Worm (Caenorhabditis elegans) whole organism, mixed stage, embryonic: Measurements from ENCODE around the gene srd-45.
A peak's percentile ranks its signal among the peaks of the same experiment; 100 is the strongest.

Experiments used
- M03D4.4 ChIP-seq: sonication (generic microtip); optimal IDR thresholded peaks from 2 replicates; lab custom pipeline; 2017; ENCODE audit warnings: mild to moderate bottlenecking, missing genetic modification characterization, missing compliant biosample characterization
- bed-3 ChIP-seq: fragments of 200-800 bp; sonication (Bioruptor generic); optimal IDR thresholded peaks from 3 replicates; lab custom pipeline; 2018; ENCODE audit warnings: mild to moderate bottlenecking, missing genetic modification characterization, moderate library complexity, missing compliant biosample characterization
- blmp-1 ChIP-seq: fragments of 150-350 bp; optimal IDR thresholded peaks from 2 replicates; lab custom pipeline; 2014; ENCODE audit warnings: missing biosample characterization, missing genetic modification characterization
- ceh-39 ChIP-seq: fragments of 150-350 bp; optimal IDR thresholded peaks from 2 replicates; lab custom pipeline; 2014; ENCODE audit warnings: missing biosample characterization, missing genetic modification characterization
- ceh-43 ChIP-seq: fragments of 200-800 bp; sonication (Bioruptor generic); optimal IDR thresholded peaks from 2 replicates; lab custom pipeline; 2018; ENCODE audit warnings: mild to moderate bottlenecking, missing genetic modification characterization, moderate library complexity, missing compliant biosample characterization
- ceh-83 ChIP-seq: fragments of 200-800 bp; sonication (Bioruptor generic); optimal IDR thresholded peaks from 2 replicates; lab custom pipeline; 2018; ENCODE audit warnings: mild to moderate bottlenecking, missing genetic modification characterization, missing compliant biosample characterization
- ces-1 ChIP-seq: fragments of 150-350 bp; optimal IDR thresholded peaks from 2 replicates; lab custom pipeline; 2014; ENCODE audit warnings: missing biosample characterization, missing genetic modification reagents, missing genetic modification characterization
- cnd-1 ChIP-seq: fragments of 200-800 bp; sonication (Bioruptor generic); optimal IDR thresholded peaks from 2 replicates; lab custom pipeline; 2018; ENCODE audit warnings: mild to moderate bottlenecking, missing genetic modification characterization, missing compliant biosample characterization
- drap-1 ChIP-seq: fragments of 200-800 bp; sonication (Bioruptor generic); optimal IDR thresholded peaks from 3 replicates; lab custom pipeline; 2018; ENCODE audit warnings: mild to moderate bottlenecking, missing genetic modification characterization, missing compliant biosample characterization
- elt-1 ChIP-seq: sonication (generic microtip); optimal IDR thresholded peaks from 2 replicates; lab custom pipeline; 2017; ENCODE audit warnings: missing genetic modification characterization, mild to moderate bottlenecking, missing compliant biosample characterization, antibody characterized with exemption, moderate library complexity, borderline replicate concordance; ENCODE audit not compliant: insufficient read depth
- elt-3 ChIP-seq: fragments of 150-350 bp; optimal IDR thresholded peaks from 2 replicates; lab custom pipeline; 2014; ENCODE audit warnings: missing biosample characterization, missing genetic modification characterization
- ham-2 ChIP-seq: fragments of 200-800 bp; sonication (Bioruptor generic); optimal IDR thresholded peaks from 2 replicates; lab custom pipeline; 2018; ENCODE audit warnings: mild to moderate bottlenecking, missing genetic modification characterization, missing compliant biosample characterization
- hlh-1 ChIP-seq: fragments of 150-350 bp; optimal IDR thresholded peaks from 2 replicates; lab custom pipeline; 2014; ENCODE audit warnings: missing biosample characterization, missing genetic modification reagents, missing genetic modification characterization
- lin-13 ChIP-seq: fragments of 150-350 bp; optimal IDR thresholded peaks from 2 replicates; lab custom pipeline; 2014; ENCODE audit warnings: missing biosample characterization, missing genetic modification characterization
- lin-32 ChIP-seq: fragments of 200-800 bp; sonication (Bioruptor generic); optimal IDR thresholded peaks from 2 replicates; lab custom pipeline; 2018; ENCODE audit warnings: mild to moderate bottlenecking, missing genetic modification characterization, missing compliant biosample characterization
- lsy-2 ChIP-seq: fragments of 150-350 bp; optimal IDR thresholded peaks from 2 replicates; lab custom pipeline; 2014; ENCODE audit warnings: missing biosample characterization, missing genetic modification characterization
- mab-5 ChIP-seq: fragments of 150-350 bp; optimal IDR thresholded peaks from 2 replicates; lab custom pipeline; 2014; ENCODE audit warnings: missing biosample characterization, missing genetic modification characterization
- mep-1 ChIP-seq: fragments of 150-350 bp; optimal IDR thresholded peaks from 2 replicates; lab custom pipeline; 2017; ENCODE audit warnings: missing biosample characterization, missing genetic modification reagents, missing genetic modification characterization, inconsistent platforms
- nhr-2 ChIP-seq: fragments of 150-350 bp; optimal IDR thresholded peaks from 2 replicates; lab custom pipeline; 2014; ENCODE audit warnings: missing biosample characterization, missing genetic modification characterization
- nhr-237 ChIP-seq: fragments of 150-350 bp; optimal IDR thresholded peaks from 2 replicates; lab custom pipeline; 2014; ENCODE audit warnings: missing biosample characterization, missing genetic modification characterization
- nhr-28 ChIP-seq: fragments of 150-350 bp; optimal IDR thresholded peaks from 2 replicates; lab custom pipeline; 2014; ENCODE audit warnings: missing biosample characterization, missing genetic modification characterization
- nhr-76 ChIP-seq: sonication (generic microtip); optimal IDR thresholded peaks from 2 replicates; lab custom pipeline; 2017; ENCODE audit warnings: missing biosample characterization, missing genetic modification characterization
- pha-4 ChIP-seq: fragments of 150-350 bp; optimal IDR thresholded peaks from 2 replicates; lab custom pipeline; 2018; ENCODE audit warnings: missing biosample characterization, missing genetic modification reagents, missing genetic modification characterization
- sem-2 ChIP-seq: fragments of 200-800 bp; sonication (Bioruptor generic); optimal IDR thresholded peaks from 2 replicates; lab custom pipeline; 2018; ENCODE audit warnings: mild to moderate bottlenecking, missing genetic modification characterization, missing compliant biosample characterization
- snpc-4 ChIP-seq: fragments of 150-350 bp; optimal IDR thresholded peaks from 2 replicates; lab custom pipeline; 2014; ENCODE audit warnings: missing biosample characterization, missing genetic modification characterization
- sptf-1 ChIP-seq: sonication (generic microtip); optimal IDR thresholded peaks from 2 replicates; lab custom pipeline; 2017; ENCODE audit warnings: mild to moderate bottlenecking, missing genetic modification characterization, moderate library complexity, missing compliant biosample characterization
- tbx-8 ChIP-seq: fragments of 200-800 bp; sonication (Bioruptor generic); optimal IDR thresholded peaks from 2 replicates; lab custom pipeline; 2018; ENCODE audit warnings: mild to moderate bottlenecking, missing genetic modification characterization, moderate library complexity, missing compliant biosample characterization
- unc-120 ChIP-seq: sonication (generic microtip); optimal IDR thresholded peaks from 2 replicates; lab custom pipeline; 2017; ENCODE audit warnings: missing genetic modification characterization, missing compliant biosample characterization; ENCODE audit not compliant: poor library complexity, severe bottlenecking
- unc-39 ChIP-seq: fragments of 150-350 bp; optimal IDR thresholded peaks from 2 replicates; lab custom pipeline; 2014; ENCODE audit warnings: missing biosample characterization, missing genetic modification characterization
- unc-62 ChIP-seq: fragments of 150-350 bp; optimal IDR thresholded peaks from 2 replicates; lab custom pipeline; 2014; ENCODE audit warnings: missing biosample characterization, missing genetic modification reagents, missing genetic modification characterization
- zip-8 ChIP-seq: fragments of 150-350 bp; optimal IDR thresholded peaks from 2 replicates; lab custom pipeline; 2014; ENCODE audit warnings: missing biosample characterization, missing genetic modification characterization
- ztf-11 ChIP-seq: fragments of 150-350 bp; optimal IDR thresholded peaks from 2 replicates; lab custom pipeline; 2014; ENCODE audit warnings: missing biosample characterization, missing genetic modification characterization

Gene srd-45

ce11 chrX:12315268-12315667 lies 13.5 kb upstream of the srd-45 start, which contains the start of gene xtr-2:
xtr-2 (plus strand) TSS chrX:12315568.
- TF ChIP-seq elt-1 (no peak), ceh-83 (GFP tag; lab: Kevin White, UChicago) (no peak), snpc-4 (no peak), pha-4 (no peak), zip-8 (no peak), tbx-8 (GFP tag; lab: Kevin White, UChicago) (no peak), nhr-76 (no peak)
- TF ChIP-seq, all 35 proteins: peak for 0

DNA sequence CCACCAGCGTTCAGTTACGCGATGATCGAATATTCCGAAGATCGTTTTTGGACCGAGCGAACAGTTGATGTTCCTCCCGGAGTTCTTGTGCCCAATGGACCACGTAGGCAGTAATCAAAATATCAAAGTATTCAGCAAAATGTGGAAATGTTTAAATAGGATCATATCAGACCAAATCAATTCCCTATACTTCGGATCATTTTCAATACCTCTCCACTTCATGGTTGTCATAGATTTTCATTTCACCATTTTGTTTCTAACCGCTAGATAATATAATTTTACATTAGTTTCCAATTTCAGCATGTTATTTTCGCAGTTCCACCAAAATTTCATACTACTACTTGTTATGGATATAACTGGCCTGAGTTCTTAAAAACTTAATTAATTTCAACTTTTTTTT lies 11.2 kb upstream of the srd-45 start:
- TF ChIP-seq nhr-76 = no peak
- no peak for TF ChIP-seq bed-3 (GFP tag; lab: Kevin White, UChicago)
- TF ChIP-seq ceh-39 (tag; lab: Kevin White, UChicago) = no peak
- no peak for TF ChIP-seq ztf-11 (tag; lab: Kevin White, UChicago)
- no peak for TF ChIP-seq mep-1
- TF ChIP-seq ceh-43 = no peak
- TF ChIP-seq nhr-237 = no peak
- no peak for TF ChIP-seq zip-8
- TF ChIP-seq snpc-4 = no peak
- TF ChIP-seq unc-120 (tag; lab: Kevin White, UChicago) = no peak
- TF ChIP-seq hlh-1 (tag; lab: Kevin White, UChicago) = no peak
- no peak for TF ChIP-seq mab-5 (tag; lab: Kevin White, UChicago)
- no peak for TF ChIP-seq tbx-8 (GFP tag; lab: Kevin White, UChicago)

DNA sequence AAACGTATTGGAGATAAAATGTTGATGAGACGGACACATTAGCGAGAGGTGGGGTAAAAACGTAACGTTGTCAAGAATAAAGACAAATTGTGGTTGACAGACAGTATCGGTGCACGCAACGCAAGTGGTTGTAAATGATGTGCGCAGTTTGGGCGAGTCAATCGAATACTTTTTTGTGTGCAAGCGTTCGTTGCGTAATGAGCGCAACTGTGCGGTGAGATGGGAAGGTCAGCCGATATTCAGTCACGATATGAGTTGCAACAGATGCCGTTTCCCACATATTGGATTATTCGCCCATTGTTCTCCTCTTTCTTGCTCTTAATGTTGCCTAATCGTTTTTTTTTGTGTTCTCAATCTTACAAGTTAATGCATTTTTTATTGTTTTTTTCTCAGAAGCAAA lies 8.0 kb upstream of the srd-45 start, which contains the start of gene ceh-40:
ceh-40 (minus strand) TSS at position 41 of the 400 bp plus-strand sequence.
- TF ChIP-seq zip-8 (peak; percentile 50), unc-62 (peak; percentile 51), lin-32 (no peak), ceh-39 (tag; lab: Kevin White, UChicago) (peak; percentile 63), cnd-1 (peak; percentile 36), nhr-2 (tag; lab: Kevin White, UChicago) (peak; percentile 74)

ce11 chrX:12321357-12321756 lies 7.4 kb upstream of the srd-45 start, which contains the start of gene F17A2.13:
F17A2.13 (plus strand) TSS chrX:12321657.
- no peak for TF ChIP-seq M03D4.4 (tag; lab: Kevin White, UChicago)
- TF ChIP-seq lin-32 = no peak
- TF ChIP-seq elt-3 (tag; lab: Kevin White, UChicago) = no peak
- TF ChIP-seq zip-8 = no peak
- TF ChIP-seq sptf-1 (tag; lab: Kevin White, UChicago) = no peak
- TF ChIP-seq pha-4 = no peak
- no peak for TF ChIP-seq sem-2 (GFP tag; lab: Kevin White, UChicago)
- TF ChIP-seq ham-2 = no peak
- TF ChIP-seq elt-1 = no peak
- no peak for TF ChIP-seq ceh-83 (GFP tag; lab: Kevin White, UChicago)
- TF ChIP-seq ceh-43 = no peak
- TF ChIP-seq nhr-2 (tag; lab: Kevin White, UChicago) = no peak
- no peak for TF ChIP-seq bed-3 (GFP tag; lab: Kevin White, UChicago)
- no peak for TF ChIP-seq nhr-28 (tag; lab: Kevin White, UChicago)
- no peak for TF ChIP-seq nhr-76

- TF ChIP-seq hlh-1 (tag; lab: Kevin White, UChicago) (no peak), mab-5 (tag; lab: Kevin White, UChicago) (no peak), lin-32 (no peak), nhr-2 (tag; lab: Kevin White, UChicago) (no peak), nhr-76 (no peak), lsy-2 (tag; lab: Kevin White, UChicago) (no peak), unc-62 (no peak), elt-3 (tag; lab: Kevin White, UChicago) (no peak), blmp-1 (tag; lab: Kevin White, UChicago) (no peak), lin-13 (tag; lab: Kevin White, UChicago) (no peak)
Observed at ce11 chrX:12323439-12323838, 5.3 kb upstream of the srd-45 start, which contains the start of gene srd-40. srd-40 (plus strand) TSS chrX:12323739.

ce11 chrX:12326424-12326823 lies 2.4 kb upstream of the srd-45 start, which contains the start of gene srd-41:
srd-41 (plus strand) TSS chrX:12326724.
- TF ChIP-seq mab-5 (tag; lab: Kevin White, UChicago) (no peak), M03D4.4 (tag; lab: Kevin White, UChicago) (no peak), nhr-76 (no peak), hlh-1 (tag; lab: Kevin White, UChicago) (no peak), pha-4 (no peak), zip-8 (no peak), unc-62 (no peak), elt-3 (tag; lab: Kevin White, UChicago) (no peak), tbx-8 (GFP tag; lab: Kevin White, UChicago) (no peak), mep-1 (no peak), drap-1 (GFP tag; lab: Kevin White, UChicago) (no peak), ces-1 (no peak), unc-39 (tag; lab: Kevin White, UChicago) (no peak), nhr-237 (no peak)
